Worm (Caenorhabditis elegans) whole organism, L2 larva: ENCODE measurements around the gene F53F4.4.

Experiments used
- C34F6.9 ChIP-seq: fragments of 150-350 bp; optimal IDR thresholded peaks from 2 replicates; lab custom pipeline; 2014; ENCODE audit warnings: missing biosample characterization, missing genetic modification characterization
- R02D3.7 ChIP-seq: fragments of 150-350 bp; optimal IDR thresholded peaks from 2 replicates; lab custom pipeline; 2014; ENCODE audit warnings: missing biosample characterization, missing genetic modification characterization
- Y55F3AM.14 ChIP-seq: fragments of 200-800 bp; sonication (Bioruptor generic); optimal IDR thresholded peaks from 2 replicates; lab custom pipeline; 2018; ENCODE audit warnings: mild to moderate bottlenecking, missing genetic modification characterization, missing compliant biosample characterization
- ZK546.5 ChIP-seq: sonication (generic microtip); optimal IDR thresholded peaks from 2 replicates; lab custom pipeline; 2017; ENCODE audit warnings: missing biosample characterization, missing genetic modification characterization
- alr-1 ChIP-seq: fragments of 150-350 bp; optimal IDR thresholded peaks from 2 replicates; lab custom pipeline; 2014; ENCODE audit warnings: missing biosample characterization, missing genetic modification characterization
- ama-1 ChIP-seq: fragments of 150-350 bp; optimal IDR thresholded peaks from 2 replicates; lab custom pipeline; 2018; ENCODE audit warnings: inconsistent platforms
- blmp-1 ChIP-seq: sonication (generic microtip); optimal IDR thresholded peaks from 2 replicates; lab custom pipeline; 2017; ENCODE audit warnings: missing genetic modification characterization, mild to moderate bottlenecking, missing compliant biosample characterization, antibody characterized with exemption, moderate library complexity; ENCODE audit not compliant: insufficient read depth
- ceh-82 ChIP-seq: fragments of 150-350 bp; optimal IDR thresholded peaks from 2 replicates; lab custom pipeline; 2014; ENCODE audit warnings: missing biosample characterization, missing genetic modification characterization
- crh-2 ChIP-seq: sonication (generic microtip); optimal IDR thresholded peaks from 2 replicates; lab custom pipeline; 2017; ENCODE audit warnings: missing biosample characterization, missing genetic modification characterization
- dmd-4 ChIP-seq: sonication (generic microtip); optimal IDR thresholded peaks from 2 replicates; lab custom pipeline; 2017; ENCODE audit warnings: missing biosample characterization, missing genetic modification characterization
- egl-27 ChIP-seq: sonication (generic microtip); optimal IDR thresholded peaks from 3 replicates; lab custom pipeline; 2017; ENCODE audit warnings: missing biosample characterization, missing genetic modification reagents, missing genetic modification characterization
- fos-1 ChIP-seq: fragments of 150-350 bp; optimal IDR thresholded peaks from 2 replicates; lab custom pipeline; 2014; ENCODE audit warnings: missing biosample characterization, missing genetic modification characterization
- lin-11 ChIP-seq: fragments of 150-350 bp; sonication (generic microtip); optimal IDR thresholded peaks from 2 replicates; lab custom pipeline; 2014; ENCODE audit warnings: missing biosample characterization, missing genetic modification characterization, inconsistent platforms, mixed read lengths
- lin-13 ChIP-seq: fragments of 150-350 bp; optimal IDR thresholded peaks from 2 replicates; lab custom pipeline; 2014; ENCODE audit warnings: missing biosample characterization, missing genetic modification reagents, missing genetic modification characterization
- lin-39 ChIP-seq: fragments of 150-350 bp; optimal IDR thresholded peaks from 2 replicates; lab custom pipeline; 2014; ENCODE audit warnings: missing biosample characterization, missing genetic modification reagents, missing genetic modification characterization
- mab-5 ChIP-seq: fragments of 150-350 bp; optimal IDR thresholded peaks from 2 replicates; lab custom pipeline; 2014; ENCODE audit warnings: missing biosample characterization, missing genetic modification characterization
- mdl-1 ChIP-seq, 2 experiments: fragments of 150-350 bp in 1 of 2; sonication (generic microtip) in 1 of 2; optimal IDR thresholded peaks; 2 replicates each; lab custom pipeline; 2017; ENCODE audit warnings: missing biosample characterization in 2 of 2, missing genetic modification characterization in 2 of 2
- nhr-10 ChIP-seq: sonication (generic microtip); optimal IDR thresholded peaks from 2 replicates; lab custom pipeline; 2017; ENCODE audit warnings: missing biosample characterization, missing genetic modification characterization
- nhr-11 ChIP-seq: fragments of 150-350 bp; optimal IDR thresholded peaks from 2 replicates; lab custom pipeline; 2014; ENCODE audit warnings: missing biosample characterization, missing genetic modification characterization
- nhr-129 ChIP-seq: fragments of 150-350 bp; optimal IDR thresholded peaks from 2 replicates; lab custom pipeline; 2014; ENCODE audit warnings: missing biosample characterization, missing genetic modification characterization
- nhr-23 ChIP-seq: fragments of 150-350 bp; optimal IDR thresholded peaks from 2 replicates; lab custom pipeline; 2014; ENCODE audit warnings: missing biosample characterization, missing genetic modification reagents, missing genetic modification characterization
- nhr-25 ChIP-seq: fragments of 150-350 bp; sonication (generic microtip); optimal IDR thresholded peaks from 3 replicates; lab custom pipeline; 2014; ENCODE audit warnings: missing biosample characterization, missing genetic modification characterization
- nhr-77 ChIP-seq: fragments of 150-350 bp; optimal IDR thresholded peaks from 2 replicates; lab custom pipeline; 2014; ENCODE audit warnings: missing biosample characterization, missing genetic modification characterization
- peb-1 ChIP-seq: fragments of 150-350 bp; optimal IDR thresholded peaks from 2 replicates; lab custom pipeline; 2014; ENCODE audit warnings: missing biosample characterization, missing genetic modification characterization
- sem-4 ChIP-seq: fragments of 150-350 bp; optimal IDR thresholded peaks from 2 replicates; lab custom pipeline; 2014; ENCODE audit warnings: missing biosample characterization, missing genetic modification reagents, missing genetic modification characterization
- skn-1 ChIP-seq: sonication (generic microtip); optimal IDR thresholded peaks from 2 replicates; lab custom pipeline; 2017; ENCODE audit warnings: missing biosample characterization, missing genetic modification characterization
- sma-3 ChIP-seq: sonication (generic microtip); optimal IDR thresholded peaks from 2 replicates; lab custom pipeline; 2016; ENCODE audit warnings: missing genetic modification reagents, missing genetic modification characterization, missing compliant biosample characterization
- snpc-4 ChIP-seq: fragments of 150-350 bp; optimal IDR thresholded peaks from 2 replicates; lab custom pipeline; 2014; ENCODE audit warnings: missing biosample characterization, missing genetic modification characterization
- unc-39 ChIP-seq: fragments of 150-350 bp; optimal IDR thresholded peaks from 2 replicates; lab custom pipeline; 2014; ENCODE audit warnings: missing biosample characterization, missing genetic modification characterization
- unc-55 ChIP-seq: fragments of 150-350 bp; sonication (generic microtip); optimal IDR thresholded peaks from 3 replicates; lab custom pipeline; 2014; ENCODE audit warnings: missing biosample characterization, missing genetic modification reagents, missing genetic modification characterization
- unc-62 ChIP-seq: fragments of 150-350 bp; optimal IDR thresholded peaks from 2 replicates; lab custom pipeline; 2014; ENCODE audit warnings: missing biosample characterization, missing genetic modification reagents, missing genetic modification characterization
- zag-1 ChIP-seq: fragments of 150-350 bp; optimal IDR thresholded peaks from 2 replicates; lab custom pipeline; 2014; ENCODE audit warnings: missing biosample characterization, missing genetic modification characterization
- ztf-1 ChIP-seq: fragments of 200-800 bp; sonication (Bioruptor generic); conservative IDR thresholded peaks from 2 replicates; pipeline ENCODE4 v1.3.6; 2022; ENCODE audit warnings: missing genetic modification characterization, missing compliant biosample characterization
- ztf-11 ChIP-seq: sonication (generic microtip); optimal IDR thresholded peaks from 2 replicates; lab custom pipeline; 2017; ENCODE audit warnings: missing biosample characterization, missing genetic modification characterization

F53F4.4 gene

DNA sequence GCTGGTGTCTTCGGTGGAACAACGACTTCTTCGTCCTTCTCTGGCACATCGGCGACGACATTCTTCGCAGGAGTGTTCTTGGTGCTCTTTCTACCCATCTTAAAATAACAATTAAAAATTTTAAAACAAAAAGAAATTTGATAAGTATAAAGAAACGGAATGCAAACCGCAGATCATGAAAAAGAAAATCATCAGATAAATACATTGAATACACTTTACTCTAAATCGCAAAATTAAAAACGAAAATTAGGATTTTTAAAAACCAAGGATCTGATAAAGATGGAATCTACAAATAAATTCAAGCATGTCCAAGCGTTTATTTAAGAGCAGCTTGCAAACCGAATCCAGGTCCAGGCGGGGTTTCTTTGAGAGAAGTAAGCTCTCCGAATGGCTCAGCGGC lies 31.2 kb downstream of the F53F4.4 start, which contains the start of gene F53F4.11:
TSS of gene F53F4.11 (minus strand) at position 101 of the 400 bp plus-strand sequence.
- TF ChIP-seq lin-13 (no peak), C34F6.9 (tag; lab: Kevin White, UChicago) (no peak), ZK546.5 (tag; lab: Kevin White, UChicago) (no peak), lin-39 (tag; lab: Kevin White, UChicago) (no peak)

ce11 chrV:13625517-13626097 lies 32.4 kb downstream of the F53F4.4 start, which contains the start of the genes nduv-2 and F53F4.12:
TSS of gene nduv-2 (minus strand) at chrV:13625567.
TSS of gene F53F4.12 (plus strand) at chrV:13626047.
- peak; percentile 10 for TF ChIP-seq lin-11 (tag; lab: Kevin White, UChicago)
- peak; percentile 23 for TF ChIP-seq R02D3.7 (tag; lab: Kevin White, UChicago)
- peak; percentile 33 for TF ChIP-seq nhr-129 (tag; lab: Kevin White, UChicago)
- peak; percentile 42 for TF ChIP-seq C34F6.9 (tag; lab: Kevin White, UChicago)
- peak; percentile 70 for TF ChIP-seq unc-55
- no peak for TF ChIP-seq egl-27 (tag; lab: Kevin White, UChicago)
- TF ChIP-seq, all 48 proteins: peak for 5

ce11 chrV:13627103-13627623 lies 34.0 kb downstream of the F53F4.4 start, which contains the start of gene sde-2:
TSS of gene sde-2 (plus strand) at chrV:13627573.
- TF ChIP-seq ztf-11 (tag; lab: Kevin White, UChicago), result no peak
- TF ChIP-seq ZK546.5 (tag; lab: Kevin White, UChicago), result no peak
- no peak for TF ChIP-seq sma-3 (GFP tag; lab: Kevin White, UChicago)
- TF ChIP-seq mdl-1 (tag; optimal IDR thresholded peaks at IDR 0.05; lab: Kevin White, UChicago), result no peak
- no peak for TF ChIP-seq alr-1 (tag; lab: Kevin White, UChicago)
- TF ChIP-seq snpc-4 (tag; lab: Kevin White, UChicago), result no peak
- TF ChIP-seq nhr-77 (tag; lab: Kevin White, UChicago), result no peak
- TF ChIP-seq fos-1 (tag; lab: Kevin White, UChicago), result no peak
- TF ChIP-seq crh-2 (tag; lab: Kevin White, UChicago), result no peak
- TF ChIP-seq dmd-4 (tag; lab: Kevin White, UChicago), result no peak
- no peak for TF ChIP-seq skn-1
- peak; percentile 8 for TF ChIP-seq unc-55
- TF ChIP-seq ama-1, result no peak
- TF ChIP-seq unc-39 (tag; lab: Kevin White, UChicago), result no peak
- TF ChIP-seq nhr-23 (tag; lab: Kevin White, UChicago), result no peak
- TF ChIP-seq lin-13, result no peak
- no peak for TF ChIP-seq peb-1 (tag; lab: Kevin White, UChicago)
- TF ChIP-seq lin-11 (tag; lab: Kevin White, UChicago), result no peak
- TF ChIP-seq nhr-10 (tag; lab: Kevin White, UChicago), result no peak
- TF ChIP-seq ceh-82 (tag; lab: Kevin White, UChicago), result no peak
- TF ChIP-seq nhr-129 (tag; lab: Kevin White, UChicago), result peak; percentile 52
- no peak for TF ChIP-seq Y55F3AM.14 (GFP tag; lab: Kevin White, UChicago)
- TF ChIP-seq lin-39 (tag; lab: Kevin White, UChicago), result no peak
- peak; percentile 72 for TF ChIP-seq C34F6.9 (tag; lab: Kevin White, UChicago)

- TF ChIP-seq mdl-1 (tag; optimal IDR thresholded peaks at IDR 0.05; lab: Kevin White, UChicago) (no peak), sem-4 (tag; lab: Kevin White, UChicago) (no peak), unc-62 (no peak), nhr-25 (tag; lab: Kevin White, UChicago) (no peak), nhr-11 (tag; lab: Kevin White, UChicago) (no peak), blmp-1 (tag; lab: Kevin White, UChicago) (no peak), egl-27 (tag; lab: Kevin White, UChicago) (no peak), ama-1 (no peak), zag-1 (tag; lab: Kevin White, UChicago) (no peak), nhr-23 (tag; lab: Kevin White, UChicago) (no peak), nhr-10 (tag; lab: Kevin White, UChicago) (no peak), alr-1 (tag; lab: Kevin White, UChicago) (no peak), ztf-1 (GFP tag; lab: Robert Waterston, UW) (no peak), ceh-82 (tag; lab: Kevin White, UChicago) (no peak), mab-5 (tag; lab: Kevin White, UChicago) (no peak)
Measured at ce11 chrV:13634149-13634548, 41.0 kb downstream of the F53F4.4 start, which contains the start of gene H37A05.2. TSS of gene H37A05.2 (minus strand) at chrV:13634249.
